Worm (Caenorhabditis elegans) whole organism, young adult: ENCODE results near the gene srt-68.
A peak's percentile ranks its signal among the peaks of the same experiment; 100 is the strongest.

ENCODE experiments used
- F10E7.11 ChIP-seq: sonication (generic microtip); optimal IDR thresholded peaks from 2 replicates; lab custom pipeline; 2017; ENCODE audit warnings: mild to moderate bottlenecking, missing genetic modification characterization, moderate library complexity, missing compliant biosample characterization
- F52B5.7 ChIP-seq: sonication (generic microtip); optimal IDR thresholded peaks from 2 replicates; lab custom pipeline; 2016; ENCODE audit warnings: mild to moderate bottlenecking, missing genetic modification characterization, missing compliant biosample characterization
- F55B11.4 ChIP-seq: sonication (generic microtip); optimal IDR thresholded peaks from 2 replicates; lab custom pipeline; 2016; ENCODE audit warnings: missing compliant biosample characterization, missing genetic modification characterization, borderline replicate concordance; ENCODE audit not compliant: insufficient read depth
- F57A8.1 ChIP-seq: fragments of 200-800 bp; sonication (Bioruptor generic); optimal IDR thresholded peaks from 2 replicates; lab custom pipeline; 2018; ENCODE audit warnings: mild to moderate bottlenecking, missing genetic modification characterization, moderate library complexity, missing compliant biosample characterization
- Y67H2A.10 ChIP-seq: fragments of 200-800 bp; sonication (Bioruptor generic); conservative IDR thresholded peaks from 2 replicates; pipeline ENCODE4 v1.3.6; 2022; ENCODE audit warnings: missing genetic modification reagents, missing genetic modification characterization, missing compliant biosample characterization
- ama-1 ChIP-seq, 3 experiments: fragments of 150-350 bp in 1 of 3; sonication (generic microtip) in 2 of 3; optimal IDR thresholded peaks; 2 replicates each; lab custom pipeline; 2014 to 2018; ENCODE audit warnings: missing biosample characterization in 2 of 3, missing genetic modification characterization in 2 of 3, missing genetic modification reagents in 2 of 3
- athp-1 ChIP-seq: sonication (generic microtip); optimal IDR thresholded peaks from 2 replicates; lab custom pipeline; 2017; ENCODE audit warnings: mild to moderate bottlenecking, missing genetic modification characterization, missing compliant biosample characterization
- attf-3 ChIP-seq: fragments of 200-800 bp; sonication (Bioruptor generic); conservative IDR thresholded peaks from 2 replicates; pipeline ENCODE4 v1.3.6; 2022; ENCODE audit warnings: missing genetic modification reagents, missing genetic modification characterization, missing compliant biosample characterization
- attf-5 ChIP-seq: fragments of 200-800 bp; sonication (Bioruptor generic); optimal IDR thresholded peaks from 2 replicates; lab custom pipeline; 2018; ENCODE audit warnings: mild to moderate bottlenecking, missing genetic modification characterization, missing compliant biosample characterization
- cebp-1 ChIP-seq, 2 experiments: fragments of 200-800 bp in 1 of 2; sonication (Bioruptor generic) in 1 of 2; sonication (generic microtip) in 1 of 2; IDR thresholded peaks in 1 of 2; optimal IDR thresholded peaks in 1 of 2; 2 replicates each; pipeline versions ENCODE4 v1.3.6 to Lab custom; 2017 to 2022; ENCODE audit warnings: missing compliant biosample characterization in 2 of 2, missing genetic modification characterization in 2 of 2, mild to moderate bottlenecking in 1 of 2, missing genetic modification reagents in 1 of 2, moderate library complexity in 1 of 2
- cebp-2 ChIP-seq: fragments of 200-800 bp; sonication (Bioruptor generic); IDR thresholded peaks from 2 replicates; pipeline ENCODE4 v1.3.6; 2022; ENCODE audit warnings: missing genetic modification characterization, missing compliant biosample characterization
- ceh-79 ChIP-seq: sonication (generic microtip); optimal IDR thresholded peaks from 2 replicates; lab custom pipeline; 2017; ENCODE audit warnings: mild to moderate bottlenecking, missing genetic modification characterization, missing compliant biosample characterization
- die-1 ChIP-seq: sonication (generic microtip); optimal IDR thresholded peaks from 2 replicates; lab custom pipeline; 2016; ENCODE audit warnings: missing genotype, mild to moderate bottlenecking, missing genetic modification characterization, missing compliant biosample characterization
- egrh-3 ChIP-seq: fragments of 200-800 bp; sonication (Bioruptor generic); IDR thresholded peaks from 2 replicates; pipeline ENCODE4 v1.3.6; 2022; ENCODE audit warnings: missing genetic modification reagents, missing genetic modification characterization, missing compliant biosample characterization
- ets-4 ChIP-seq: fragments of 200-800 bp; sonication (Bioruptor generic); optimal IDR thresholded peaks from 2 replicates; lab custom pipeline; 2018; ENCODE audit warnings: mild to moderate bottlenecking, missing genetic modification characterization, missing compliant biosample characterization
- fkh-3 ChIP-seq: sonication (generic microtip); optimal IDR thresholded peaks from 2 replicates; lab custom pipeline; 2016; ENCODE audit warnings: mild to moderate bottlenecking, missing genetic modification characterization, missing compliant biosample characterization
- gei-17 ChIP-seq: fragments of 200-800 bp; sonication (Bioruptor generic); optimal IDR thresholded peaks from 2 replicates; lab custom pipeline; 2018; ENCODE audit warnings: mild to moderate bottlenecking, missing genetic modification characterization, missing compliant biosample characterization
- hlh-12 ChIP-seq: sonication (generic microtip); optimal IDR thresholded peaks from 2 replicates; lab custom pipeline; 2016; ENCODE audit warnings: missing genetic modification characterization, missing compliant biosample characterization
- hlh-26 ChIP-seq: fragments of 200-800 bp; sonication (Bioruptor generic); conservative IDR thresholded peaks from 2 replicates; pipeline ENCODE4 v1.3.6; 2022; ENCODE audit warnings: missing genetic modification reagents, missing genetic modification characterization, missing compliant biosample characterization
- hmg-1.2 ChIP-seq: fragments of 200-800 bp; sonication (Bioruptor generic); IDR thresholded peaks from 2 replicates; pipeline ENCODE4 v1.3.6; 2022; ENCODE audit warnings: missing genetic modification reagents, missing genetic modification characterization, missing compliant biosample characterization
- hrde-1 ChIP-seq: sonication (generic microtip); optimal IDR thresholded peaks from 2 replicates; lab custom pipeline; 2016; ENCODE audit warnings: missing genetic modification characterization, mild to moderate bottlenecking, missing compliant biosample characterization, moderate library complexity, missing genotype, missing genetic modification reagents, borderline replicate concordance
- let-607 ChIP-seq, 2 experiments: fragments of 200-800 bp in 1 of 2; sonication (Bioruptor generic) in 1 of 2; sonication (generic microtip) in 1 of 2; optimal IDR thresholded peaks; 2 replicates each; lab custom pipeline; 2016 to 2018; ENCODE audit warnings: mild to moderate bottlenecking in 2 of 2, missing compliant biosample characterization in 2 of 2, missing genetic modification characterization in 2 of 2, moderate library complexity in 2 of 2, missing genotype in 1 of 2
- lin-54 ChIP-seq: fragments of 200-800 bp; sonication (Bioruptor generic); optimal IDR thresholded peaks from 2 replicates; lab custom pipeline; 2018; ENCODE audit warnings: mild to moderate bottlenecking, missing genetic modification characterization, missing compliant biosample characterization
- lsl-1 ChIP-seq: fragments of 200-800 bp; sonication (Bioruptor generic); optimal IDR thresholded peaks from 2 replicates; lab custom pipeline; 2018; ENCODE audit warnings: mild to moderate bottlenecking, missing genetic modification characterization, moderate library complexity, missing compliant biosample characterization
- madf-6 ChIP-seq: fragments of 200-800 bp; sonication (Bioruptor generic); IDR thresholded peaks from 2 replicates; pipeline ENCODE4 v1.3.6; 2022; ENCODE audit warnings: missing genetic modification reagents, missing genetic modification characterization, missing compliant biosample characterization
- madf-8 ChIP-seq: fragments of 200-800 bp; sonication (Bioruptor generic); conservative IDR thresholded peaks from 2 replicates; pipeline ENCODE4 v1.3.6; 2022; ENCODE audit warnings: missing genetic modification reagents, missing genetic modification characterization, missing compliant biosample characterization
- nhr-179 ChIP-seq: sonication (generic microtip); optimal IDR thresholded peaks from 2 replicates; lab custom pipeline; 2016; ENCODE audit warnings: mild to moderate bottlenecking, missing genetic modification characterization, missing compliant biosample characterization
- nhr-27 ChIP-seq: fragments of 200-800 bp; sonication (Bioruptor generic); optimal IDR thresholded peaks from 2 replicates; lab custom pipeline; 2018; ENCODE audit warnings: mild to moderate bottlenecking, missing genetic modification characterization, moderate library complexity, missing compliant biosample characterization
- nhr-90 ChIP-seq: sonication (generic microtip); optimal IDR thresholded peaks from 2 replicates; lab custom pipeline; 2016; ENCODE audit warnings: missing genotype, mild to moderate bottlenecking, missing genetic modification characterization, missing compliant biosample characterization
- pha-4 ChIP-seq: fragments of 150-350 bp; sonication (generic microtip); optimal IDR thresholded peaks from 2 replicates; lab custom pipeline; 2014; ENCODE audit warnings: missing biosample characterization, missing genetic modification reagents, missing genetic modification characterization
- rec-8 ChIP-seq, 2 experiments: sonication (generic microtip); optimal IDR thresholded peaks; 2 replicates each; lab custom pipeline; 2016; ENCODE audit warnings: mild to moderate bottlenecking in 2 of 2, missing genetic modification characterization in 2 of 2, missing genetic modification reagents in 2 of 2, missing genotype in 2 of 2, missing biosample characterization in 1 of 2, missing compliant biosample characterization in 1 of 2, moderate library complexity in 1 of 2
- rpc-1 ChIP-seq, 2 experiments: fragments of 150-350 bp in 1 of 2; sonication (generic microtip) in 1 of 2; optimal IDR thresholded peaks; 2 replicates each; lab custom pipeline; 2014 to 2018; ENCODE audit warnings: missing biosample characterization in 1 of 2, missing genetic modification characterization in 1 of 2, missing genetic modification reagents in 1 of 2, missing genotype in 1 of 2
- snpc-1.1 ChIP-seq: sonication (generic microtip); optimal IDR thresholded peaks from 2 replicates; lab custom pipeline; 2017; ENCODE audit warnings: missing genetic modification characterization, mild to moderate bottlenecking, missing compliant biosample characterization, antibody characterized with exemption, moderate library complexity, missing genotype, missing genetic modification reagents; ENCODE audit not compliant: insufficient read depth
- snpc-3.4 ChIP-seq: sonication (generic microtip); optimal IDR thresholded peaks from 2 replicates; lab custom pipeline; 2017; ENCODE audit warnings: missing genetic modification characterization, mild to moderate bottlenecking, missing compliant biosample characterization, antibody characterized with exemption, moderate library complexity, missing genotype, missing genetic modification reagents
- snpc-4 ChIP-seq, 5 experiments: fragments of 150-350 bp in 1 of 5; sonication (generic microtip) in 4 of 5; optimal IDR thresholded peaks; 2 replicates each; lab custom pipeline; 2014 to 2018; ENCODE audit warnings: missing genetic modification characterization in 5 of 5, missing biosample characterization in 3 of 5, antibody characterized with exemption in 2 of 5, mild to moderate bottlenecking in 2 of 5, missing compliant biosample characterization in 2 of 5, missing genotype in 2 of 5, moderate library complexity in 2 of 5, missing genetic modification reagents in 1 of 5
- somi-1 ChIP-seq: fragments of 200-800 bp; sonication (Bioruptor generic); optimal IDR thresholded peaks from 2 replicates; lab custom pipeline; 2018; ENCODE audit warnings: mild to moderate bottlenecking, missing genetic modification characterization, missing compliant biosample characterization
- sptf-2 ChIP-seq: fragments of 200-800 bp; sonication (Bioruptor generic); optimal IDR thresholded peaks from 2 replicates; lab custom pipeline; 2018; ENCODE audit warnings: mild to moderate bottlenecking, missing genetic modification characterization, missing compliant biosample characterization
- tbx-9 ChIP-seq: sonication (generic microtip); optimal IDR thresholded peaks from 2 replicates; lab custom pipeline; 2016; ENCODE audit warnings: borderline replicate concordance, missing genetic modification characterization, inconsistent platforms, missing compliant biosample characterization
- ztf-22 ChIP-seq: fragments of 200-800 bp; sonication (Bioruptor generic); optimal IDR thresholded peaks from 2 replicates; lab custom pipeline; 2018; ENCODE audit warnings: mild to moderate bottlenecking, missing genetic modification characterization, moderate library complexity, missing compliant biosample characterization

Gene srt-68

ce11 chrV:5295940-5296339, 44.0 kb upstream of the srt-68 start:
- no peak for TF ChIP-seq snpc-3.4 (tag; lab: Kevin White, UChicago)
- peak; percentile 2 for TF ChIP-seq somi-1 (GFP tag; lab: Kevin White, UChicago)

ce11 chrV:5288676-5289075, 36.8 kb upstream of the srt-68 start:
- no peak for TF ChIP-seq die-1 (tag; lab: Kevin White, UChicago)
- no peak for TF ChIP-seq madf-8 (GFP tag; lab: Robert Waterston, UW)
- TF ChIP-seq hmg-1.2 (GFP tag; lab: Robert Waterston, UW) = no peak
- TF ChIP-seq snpc-1.1 (tag; lab: Kevin White, UChicago) = no peak
- no peak for TF ChIP-seq tbx-9 (tag; lab: Kevin White, UChicago)
- no peak for TF ChIP-seq attf-3 (GFP tag; lab: Robert Waterston, UW)
- no peak for TF ChIP-seq rec-8 (tag; optimal IDR thresholded peaks at IDR 0.05; lab: Kevin White, UChicago)
- TF ChIP-seq egrh-3 (GFP tag; lab: Robert Waterston, UW) = no peak
- TF ChIP-seq nhr-90 (tag; lab: Kevin White, UChicago) = no peak
- no peak for TF ChIP-seq lsl-1
- TF ChIP-seq hlh-26 (GFP tag; lab: Robert Waterston, UW) = no peak
- TF ChIP-seq rpc-1 (optimal IDR thresholded peaks at IDR 0.05; lab: Kevin White, UChicago) = no peak
- TF ChIP-seq rpc-1 (tag; optimal IDR thresholded peaks at IDR 0.05; lab: Kevin White, UChicago) = no peak
- TF ChIP-seq snpc-4 (GFP tag; optimal IDR thresholded peaks at IDR 0.05; lab: Kevin White, UChicago) = no peak
- no peak for TF ChIP-seq snpc-4 (tag; optimal IDR thresholded peaks at IDR 0.05; lab: Kevin White, UChicago)

ce11 chrV:5287273-5287672, 35.4 kb upstream of the srt-68 start, which contains the start of gene Y49G5A.1:
Gene Y49G5A.1 (minus strand): TSS chrV:5287373.
- TF ChIP-seq cebp-2 (GFP tag; lab: Robert Waterston, UW) = no peak
- TF ChIP-seq ama-1 (optimal IDR thresholded peaks at IDR 0.05; lab: Kevin White, UChicago) = no peak
- TF ChIP-seq ama-1 (GFP tag; optimal IDR thresholded peaks at IDR 0.05; lab: Kevin White, UChicago) = no peak
- no peak for TF ChIP-seq pha-4 (tag; lab: Kevin White, UChicago)
- no peak for TF ChIP-seq cebp-1 (GFP tag; IDR thresholded peaks at IDR 0.05; lab: Robert Waterston, UW)
- TF ChIP-seq cebp-1 (tag; optimal IDR thresholded peaks at IDR 0.05; lab: Kevin White, UChicago) = no peak
- TF ChIP-seq attf-5 = no peak
- TF ChIP-seq F52B5.7 (tag; lab: Kevin White, UChicago) = no peak
- no peak for TF ChIP-seq Y67H2A.10 (GFP tag; lab: Robert Waterston, UW)
- TF ChIP-seq F10E7.11 = no peak
- no peak for TF ChIP-seq madf-6 (GFP tag; lab: Robert Waterston, UW)
- TF ChIP-seq let-607 (tag; optimal IDR thresholded peaks at IDR 0.05; lab: Kevin White, UChicago) = no peak
- no peak for TF ChIP-seq hlh-12 (tag; lab: Kevin White, UChicago)
- TF ChIP-seq hrde-1 (tag; lab: Kevin White, UChicago) = no peak
- no peak for TF ChIP-seq gei-17 (GFP tag; lab: Kevin White, UChicago)

ce11 chrV:5284270-5284980, 32.5 kb upstream of the srt-68 start:
- TF ChIP-seq rec-8 (tag; optimal IDR thresholded peaks at IDR 0.05; lab: Kevin White, UChicago) = peak; percentile 3 to 18
- TF ChIP-seq F55B11.4 (tag; lab: Kevin White, UChicago) = peak; percentile 42
- TF ChIP-seq sptf-2 (GFP tag; lab: Kevin White, UChicago) = peak; percentile 61
- peak; percentile 15 for TF ChIP-seq nhr-179
- peak; percentile 48 for TF ChIP-seq die-1 (tag; lab: Kevin White, UChicago)
- TF ChIP-seq ets-4 (GFP tag; lab: Kevin White, UChicago) = peak; percentile 76
- TF ChIP-seq athp-1 (tag; lab: Kevin White, UChicago) = peak; percentile 10
- peak; percentile 51 for TF ChIP-seq nhr-27 (tag; lab: Kevin White, UChicago)
- TF ChIP-seq ceh-79 (tag; lab: Kevin White, UChicago) = peak; percentile 72
- peak; percentile 52 for TF ChIP-seq F57A8.1 (GFP tag; lab: Kevin White, UChicago)
- TF ChIP-seq fkh-3 = peak; percentile 57
- peak; percentile 58 for TF ChIP-seq hlh-12 (tag; lab: Kevin White, UChicago)
- TF ChIP-seq ztf-22 (GFP tag; lab: Kevin White, UChicago) = peak; percentile 80
- peak; percentile 5 for TF ChIP-seq lin-54 (GFP tag; lab: Kevin White, UChicago)
